Worm (Caenorhabditis elegans): ENCODE data around the gene ins-6.
"Not testable (repeated sequence)": the region's sequence is repeated elsewhere in the genome, so short reads cannot be mapped to it uniquely, and the experiment has no call there.

ins-6 gene

ce11 chrII:5988224-5988623 is 12.0 kb upstream of the ins-6 start, which contains the start of gene ins-2:
Gene ins-2 (plus strand): TSS chrII:5988524.
- TF ChIP-seq dao-5 (tag; optimal IDR thresholded peaks at IDR 0.05) (no peak), W03F9.2 (tag; optimal IDR thresholded peaks at IDR 0.05) (no peak), him-1 (tag; optimal IDR thresholded peaks at IDR 0.05) (no peak)

ce11 chrII:5990668-5991067 is 9.6 kb upstream of the ins-6 start, which contains the start of gene ins-3:
Gene ins-3 (minus strand): TSS chrII:5990768.
- no peak for TF ChIP-seq him-1 (tag; optimal IDR thresholded peaks at IDR 0.05)
- no peak for TF ChIP-seq W03F9.2 (tag; optimal IDR thresholded peaks at IDR 0.05)
- no peak for TF ChIP-seq dao-5 (tag; optimal IDR thresholded peaks at IDR 0.05)

- TF ChIP-seq dao-5 (tag; optimal IDR thresholded peaks at IDR 0.05) (no peak), him-1 (tag; optimal IDR thresholded peaks at IDR 0.05) (no peak), W03F9.2 (tag; optimal IDR thresholded peaks at IDR 0.05) (no peak)
Measured at ce11 chrII:5996066-5996465, 4.2 kb upstream of the ins-6 start, which contains the start of gene ins-4. Gene ins-4 (plus strand): TSS chrII:5996366.

ce11 chrII:5997257-5997656 is 3.0 kb upstream of the ins-6 start, which contains the start of gene ins-5:
Gene ins-5 (plus strand): TSS chrII:5997557.
- no peak for TF ChIP-seq him-1 (tag; optimal IDR thresholded peaks at IDR 0.05)
- no peak for TF ChIP-seq W03F9.2 (tag; optimal IDR thresholded peaks at IDR 0.05)
- no peak for TF ChIP-seq dao-5 (tag; optimal IDR thresholded peaks at IDR 0.05)

- TF ChIP-seq W03F9.2 (tag; optimal IDR thresholded peaks at IDR 0.05) (no peak), dao-5 (tag; optimal IDR thresholded peaks at IDR 0.05) (no peak), him-1 (tag; optimal IDR thresholded peaks at IDR 0.05) (no peak)
Measured at ce11 chrII:6001004-6001403, 768 bp downstream of the ins-6 start.

- not testable (repeated sequence) for TF ChIP-seq W03F9.2, dao-5, him-1 (tag; optimal IDR thresholded peaks at IDR 0.05)
Measured at ce11 chrII:6008887-6009286, 8.7 kb downstream of the ins-6 start, which contains the start of gene ZK84.4. Gene ZK84.4 (minus strand): TSS chrII:6008987.

- TF ChIP-seq W03F9.2 (tag; optimal IDR thresholded peaks at IDR 0.05) (no peak), dao-5 (tag; optimal IDR thresholded peaks at IDR 0.05) (no peak), him-1 (tag; optimal IDR thresholded peaks at IDR 0.05) (no peak)
Measured at ce11 chrII:6010544-6010943, 10.3 kb downstream of the ins-6 start, which contains the start of gene ins-20. Gene ins-20 (plus strand): TSS chrII:6010844.

ce11 chrII:6014057-6014456 is 13.8 kb downstream of the ins-6 start, which contains the start of gene ZK84.2:
Gene ZK84.2 (plus strand): TSS chrII:6014357.
- TF ChIP-seq W03F9.2, dao-5, him-1 (tag; optimal IDR thresholded peaks at IDR 0.05): not testable (repeated sequence)

- TF ChIP-seq W03F9.2 (tag; optimal IDR thresholded peaks at IDR 0.05) (no peak), him-1 (tag; optimal IDR thresholded peaks at IDR 0.05) (no peak), dao-5 (tag; optimal IDR thresholded peaks at IDR 0.05) (no peak)
Measured at ce11 chrII:6016410-6016809, 16.2 kb downstream of the ins-6 start, which contains the start of gene ZK84.5. Gene ZK84.5 (minus strand): TSS chrII:6016510.

- no peak for TF ChIP-seq dao-5 (tag; optimal IDR thresholded peaks at IDR 0.05)
Measured at ce11 chrII:6020353-6020752, 20.1 kb downstream of the ins-6 start, which contains the start of gene ZK84.1. Gene ZK84.1 (plus strand): TSS chrII:6020653.

- no peak for TF ChIP-seq him-1 (tag; optimal IDR thresholded peaks at IDR 0.05)
- no peak for TF ChIP-seq W03F9.2 (tag; optimal IDR thresholded peaks at IDR 0.05)
- no peak for TF ChIP-seq dao-5 (tag; optimal IDR thresholded peaks at IDR 0.05)
Measured at ce11 chrII:6022596-6022995, 22.4 kb downstream of the ins-6 start.

ce11 chrII:6024879-6025278 is 24.6 kb downstream of the ins-6 start, which contains the start of gene R12C12.9:
Gene R12C12.9 (minus strand): TSS chrII:6024979.
- no peak for TF ChIP-seq W03F9.2 (tag; optimal IDR thresholded peaks at IDR 0.05)
- TF ChIP-seq him-1 (tag; optimal IDR thresholded peaks at IDR 0.05): no peak
- no peak for TF ChIP-seq dao-5 (tag; optimal IDR thresholded peaks at IDR 0.05)

- no peak for TF ChIP-seq W03F9.2 (tag; optimal IDR thresholded peaks at IDR 0.05)
- no peak for TF ChIP-seq dao-5 (tag; optimal IDR thresholded peaks at IDR 0.05)
- TF ChIP-seq him-1 (tag; optimal IDR thresholded peaks at IDR 0.05): no peak
Measured at ce11 chrII:6025647-6026046, 25.4 kb downstream of the ins-6 start.

ce11 chrII:6026646-6027045 is 26.4 kb downstream of the ins-6 start:
- TF ChIP-seq dao-5 (tag; optimal IDR thresholded peaks at IDR 0.05): no peak
- TF ChIP-seq him-1 (tag; optimal IDR thresholded peaks at IDR 0.05): no peak
- TF ChIP-seq W03F9.2 (tag; optimal IDR thresholded peaks at IDR 0.05): no peak

- TF ChIP-seq him-1 (tag; optimal IDR thresholded peaks at IDR 0.05): no peak
- TF ChIP-seq dao-5 (tag; optimal IDR thresholded peaks at IDR 0.05): no peak
- TF ChIP-seq W03F9.2 (tag; optimal IDR thresholded peaks at IDR 0.05): no peak
Measured at ce11 chrII:6028594-6029141, 28.4 kb downstream of the ins-6 start.

Data from whole organism, L4/young adult.